Worm (Caenorhabditis elegans) whole organism, mixed stage, embryonic: ENCODE data around the gene F38B2.3.

Source experiments
- M03D4.4 ChIP-seq: sonication (generic microtip); optimal IDR thresholded peaks from 2 replicates; lab custom pipeline; 2017; ENCODE audit warnings: mild to moderate bottlenecking, missing genetic modification characterization, missing compliant biosample characterization
- bed-3 ChIP-seq: fragments of 200-800 bp; sonication (Bioruptor generic); optimal IDR thresholded peaks from 3 replicates; lab custom pipeline; 2018; ENCODE audit warnings: mild to moderate bottlenecking, missing genetic modification characterization, moderate library complexity, missing compliant biosample characterization
- blmp-1 ChIP-seq: fragments of 150-350 bp; optimal IDR thresholded peaks from 2 replicates; lab custom pipeline; 2014; ENCODE audit warnings: missing biosample characterization, missing genetic modification characterization
- ceh-39 ChIP-seq: fragments of 150-350 bp; optimal IDR thresholded peaks from 2 replicates; lab custom pipeline; 2014; ENCODE audit warnings: missing biosample characterization, missing genetic modification characterization
- ceh-43 ChIP-seq: fragments of 200-800 bp; sonication (Bioruptor generic); optimal IDR thresholded peaks from 2 replicates; lab custom pipeline; 2018; ENCODE audit warnings: mild to moderate bottlenecking, missing genetic modification characterization, moderate library complexity, missing compliant biosample characterization
- ceh-83 ChIP-seq: fragments of 200-800 bp; sonication (Bioruptor generic); optimal IDR thresholded peaks from 2 replicates; lab custom pipeline; 2018; ENCODE audit warnings: mild to moderate bottlenecking, missing genetic modification characterization, missing compliant biosample characterization
- ces-1 ChIP-seq: fragments of 150-350 bp; optimal IDR thresholded peaks from 2 replicates; lab custom pipeline; 2014; ENCODE audit warnings: missing biosample characterization, missing genetic modification reagents, missing genetic modification characterization
- cnd-1 ChIP-seq: fragments of 200-800 bp; sonication (Bioruptor generic); optimal IDR thresholded peaks from 2 replicates; lab custom pipeline; 2018; ENCODE audit warnings: mild to moderate bottlenecking, missing genetic modification characterization, missing compliant biosample characterization
- drap-1 ChIP-seq: fragments of 200-800 bp; sonication (Bioruptor generic); optimal IDR thresholded peaks from 3 replicates; lab custom pipeline; 2018; ENCODE audit warnings: mild to moderate bottlenecking, missing genetic modification characterization, missing compliant biosample characterization
- elt-1 ChIP-seq: sonication (generic microtip); optimal IDR thresholded peaks from 2 replicates; lab custom pipeline; 2017; ENCODE audit warnings: missing genetic modification characterization, mild to moderate bottlenecking, missing compliant biosample characterization, antibody characterized with exemption, moderate library complexity, borderline replicate concordance; ENCODE audit not compliant: insufficient read depth
- elt-3 ChIP-seq: fragments of 150-350 bp; optimal IDR thresholded peaks from 2 replicates; lab custom pipeline; 2014; ENCODE audit warnings: missing biosample characterization, missing genetic modification characterization
- flh-1 ChIP-seq: fragments of 200-800 bp; sonication (Bioruptor generic); optimal IDR thresholded peaks from 2 replicates; lab custom pipeline; 2018; ENCODE audit warnings: mild to moderate bottlenecking, missing genetic modification characterization, moderate library complexity, missing compliant biosample characterization
- ham-2 ChIP-seq: fragments of 200-800 bp; sonication (Bioruptor generic); optimal IDR thresholded peaks from 2 replicates; lab custom pipeline; 2018; ENCODE audit warnings: mild to moderate bottlenecking, missing genetic modification characterization, missing compliant biosample characterization
- hlh-1 ChIP-seq: fragments of 150-350 bp; optimal IDR thresholded peaks from 2 replicates; lab custom pipeline; 2014; ENCODE audit warnings: missing biosample characterization, missing genetic modification reagents, missing genetic modification characterization
- lin-13 ChIP-seq: fragments of 150-350 bp; optimal IDR thresholded peaks from 2 replicates; lab custom pipeline; 2014; ENCODE audit warnings: missing biosample characterization, missing genetic modification characterization
- lin-32 ChIP-seq: fragments of 200-800 bp; sonication (Bioruptor generic); optimal IDR thresholded peaks from 2 replicates; lab custom pipeline; 2018; ENCODE audit warnings: mild to moderate bottlenecking, missing genetic modification characterization, missing compliant biosample characterization
- lsy-2 ChIP-seq: fragments of 150-350 bp; optimal IDR thresholded peaks from 2 replicates; lab custom pipeline; 2014; ENCODE audit warnings: missing biosample characterization, missing genetic modification characterization
- mab-5 ChIP-seq: fragments of 150-350 bp; optimal IDR thresholded peaks from 2 replicates; lab custom pipeline; 2014; ENCODE audit warnings: missing biosample characterization, missing genetic modification characterization
- mep-1 ChIP-seq: fragments of 150-350 bp; optimal IDR thresholded peaks from 2 replicates; lab custom pipeline; 2017; ENCODE audit warnings: missing biosample characterization, missing genetic modification reagents, missing genetic modification characterization, inconsistent platforms
- mls-2 ChIP-seq: sonication (generic microtip); optimal IDR thresholded peaks from 2 replicates; lab custom pipeline; 2016; ENCODE audit warnings: mild to moderate bottlenecking, missing genetic modification characterization, moderate library complexity, missing compliant biosample characterization
- nhr-12 ChIP-seq: fragments of 150-350 bp; optimal IDR thresholded peaks from 2 replicates; lab custom pipeline; 2014; ENCODE audit warnings: missing biosample characterization, missing genetic modification characterization
- nhr-2 ChIP-seq: fragments of 150-350 bp; optimal IDR thresholded peaks from 2 replicates; lab custom pipeline; 2014; ENCODE audit warnings: missing biosample characterization, missing genetic modification characterization
- nhr-237 ChIP-seq: fragments of 150-350 bp; optimal IDR thresholded peaks from 2 replicates; lab custom pipeline; 2014; ENCODE audit warnings: missing biosample characterization, missing genetic modification characterization
- nhr-28 ChIP-seq: fragments of 150-350 bp; optimal IDR thresholded peaks from 2 replicates; lab custom pipeline; 2014; ENCODE audit warnings: missing biosample characterization, missing genetic modification characterization
- nhr-76 ChIP-seq: sonication (generic microtip); optimal IDR thresholded peaks from 2 replicates; lab custom pipeline; 2017; ENCODE audit warnings: missing biosample characterization, missing genetic modification characterization
- pha-4 ChIP-seq: fragments of 150-350 bp; optimal IDR thresholded peaks from 2 replicates; lab custom pipeline; 2018; ENCODE audit warnings: missing biosample characterization, missing genetic modification reagents, missing genetic modification characterization
- sem-2 ChIP-seq: fragments of 200-800 bp; sonication (Bioruptor generic); optimal IDR thresholded peaks from 2 replicates; lab custom pipeline; 2018; ENCODE audit warnings: mild to moderate bottlenecking, missing genetic modification characterization, missing compliant biosample characterization
- snpc-4 ChIP-seq: fragments of 150-350 bp; optimal IDR thresholded peaks from 2 replicates; lab custom pipeline; 2014; ENCODE audit warnings: missing biosample characterization, missing genetic modification characterization
- sptf-1 ChIP-seq: sonication (generic microtip); optimal IDR thresholded peaks from 2 replicates; lab custom pipeline; 2017; ENCODE audit warnings: mild to moderate bottlenecking, missing genetic modification characterization, moderate library complexity, missing compliant biosample characterization
- tbx-8 ChIP-seq: fragments of 200-800 bp; sonication (Bioruptor generic); optimal IDR thresholded peaks from 2 replicates; lab custom pipeline; 2018; ENCODE audit warnings: mild to moderate bottlenecking, missing genetic modification characterization, moderate library complexity, missing compliant biosample characterization
- unc-120 ChIP-seq: sonication (generic microtip); optimal IDR thresholded peaks from 2 replicates; lab custom pipeline; 2017; ENCODE audit warnings: missing genetic modification characterization, missing compliant biosample characterization; ENCODE audit not compliant: poor library complexity, severe bottlenecking
- unc-39 ChIP-seq: fragments of 150-350 bp; optimal IDR thresholded peaks from 2 replicates; lab custom pipeline; 2014; ENCODE audit warnings: missing biosample characterization, missing genetic modification characterization
- unc-62 ChIP-seq: fragments of 150-350 bp; optimal IDR thresholded peaks from 2 replicates; lab custom pipeline; 2014; ENCODE audit warnings: missing biosample characterization, missing genetic modification reagents, missing genetic modification characterization
- zip-8 ChIP-seq: fragments of 150-350 bp; optimal IDR thresholded peaks from 2 replicates; lab custom pipeline; 2014; ENCODE audit warnings: missing biosample characterization, missing genetic modification characterization
- ztf-11 ChIP-seq: fragments of 150-350 bp; optimal IDR thresholded peaks from 2 replicates; lab custom pipeline; 2014; ENCODE audit warnings: missing biosample characterization, missing genetic modification characterization

F38B2.3 gene

DNA sequence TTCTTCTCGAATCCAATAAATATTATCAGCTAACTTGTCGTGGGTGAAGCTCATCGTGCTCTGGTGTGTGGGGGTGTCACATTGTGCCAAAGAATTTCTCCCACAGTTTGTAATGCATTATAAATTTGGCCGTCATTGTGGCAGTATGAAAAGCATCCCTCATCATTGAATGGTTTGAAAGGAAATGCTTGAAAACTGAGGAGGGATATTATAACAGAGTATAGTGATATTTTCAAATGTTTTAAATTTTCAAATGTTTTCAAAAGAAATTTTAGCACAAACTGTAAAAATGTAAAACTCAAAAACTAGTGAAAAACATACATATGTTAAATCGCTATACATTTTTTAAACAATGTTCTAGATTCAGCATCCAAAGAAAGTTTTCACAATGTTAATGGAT is 17.2 kb downstream of the F38B2.3 start, which contains the start of gene C03A3.3:
Gene C03A3.3, minus strand, starts transcription at position 101 of the 400 bp plus-strand sequence.
- TF ChIP-seq nhr-237 (tag; lab: Kevin White, UChicago) (no peak), unc-39 (tag; lab: Kevin White, UChicago) (no peak), bed-3 (GFP tag; lab: Kevin White, UChicago) (no peak), unc-62 (GFP tag; lab: Kevin White, UChicago) (no peak), nhr-12 (tag; lab: Kevin White, UChicago) (no peak), drap-1 (GFP tag; lab: Kevin White, UChicago) (no peak), blmp-1 (tag; lab: Kevin White, UChicago) (no peak), unc-120 (tag; lab: Kevin White, UChicago) (no peak), mab-5 (tag; lab: Kevin White, UChicago) (no peak), M03D4.4 (tag; lab: Kevin White, UChicago) (no peak)

DNA sequence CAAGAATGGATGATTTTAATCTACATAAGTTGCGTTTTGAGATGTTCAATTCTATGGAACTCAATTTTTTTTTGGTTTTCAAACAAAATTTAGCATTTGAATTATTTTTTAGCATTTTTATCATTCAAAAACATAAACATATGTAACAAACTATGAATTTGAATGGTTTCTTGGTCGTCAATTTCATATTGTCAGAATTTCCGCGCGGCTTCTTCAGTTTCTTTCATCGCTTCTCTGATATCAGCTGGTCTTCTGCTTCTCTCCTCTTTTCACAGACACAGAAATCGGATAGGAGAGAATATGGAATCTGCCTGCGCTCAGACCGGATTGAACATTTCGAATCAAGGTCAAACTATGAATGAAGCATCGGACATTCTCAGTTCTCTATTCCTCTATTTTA is 19.4 kb downstream of the F38B2.3 start, which contains the start of gene C03A3.9:
Gene C03A3.9, plus strand, starts transcription at position 301 of the 400 bp plus-strand sequence.
- TF ChIP-seq ztf-11 (tag; lab: Kevin White, UChicago) (no peak), elt-3 (tag; lab: Kevin White, UChicago) (no peak), nhr-28 (no peak), nhr-12 (tag; lab: Kevin White, UChicago) (no peak), ceh-39 (tag; lab: Kevin White, UChicago) (no peak), ceh-83 (GFP tag; lab: Kevin White, UChicago) (no peak), drap-1 (GFP tag; lab: Kevin White, UChicago) (no peak), tbx-8 (GFP tag; lab: Kevin White, UChicago) (no peak), lin-13 (tag; lab: Kevin White, UChicago) (no peak), snpc-4 (tag; lab: Kevin White, UChicago) (no peak), elt-1 (tag; lab: Kevin White, UChicago) (no peak)

DNA sequence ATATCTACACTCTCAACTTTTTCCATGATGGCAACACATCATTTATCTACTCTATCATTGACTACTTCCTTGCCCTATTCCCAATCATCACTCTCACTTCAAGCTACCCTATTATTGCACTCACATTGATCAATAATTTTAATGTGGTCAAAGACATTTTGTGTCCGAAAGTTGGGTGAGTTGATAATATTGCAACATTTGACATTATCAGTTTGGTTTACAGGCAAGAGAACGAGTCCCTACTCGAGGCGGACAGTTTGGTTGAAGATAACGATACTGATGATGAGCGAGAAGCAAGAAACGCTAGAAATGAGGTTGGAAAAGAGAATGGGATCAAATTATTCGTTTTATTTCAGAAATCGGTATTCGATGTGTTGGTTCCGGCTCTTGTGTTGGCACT is 21.4 kb downstream of the F38B2.3 start:
- TF ChIP-seq ces-1 (no peak), tbx-8 (GFP tag; lab: Kevin White, UChicago) (no peak), unc-120 (tag; lab: Kevin White, UChicago) (no peak), pha-4 (tag; lab: Kevin White, UChicago) (no peak), M03D4.4 (tag; lab: Kevin White, UChicago) (no peak), ceh-83 (GFP tag; lab: Kevin White, UChicago) (no peak), mls-2 (no peak), nhr-28 (no peak), blmp-1 (tag; lab: Kevin White, UChicago) (no peak), mab-5 (tag; lab: Kevin White, UChicago) (no peak), nhr-2 (tag; lab: Kevin White, UChicago) (no peak), lin-32 (no peak), ceh-43 (GFP tag; lab: Kevin White, UChicago) (no peak), elt-1 (tag; lab: Kevin White, UChicago) (no peak), elt-3 (tag; lab: Kevin White, UChicago) (no peak), ztf-11 (tag; lab: Kevin White, UChicago) (no peak)

DNA sequence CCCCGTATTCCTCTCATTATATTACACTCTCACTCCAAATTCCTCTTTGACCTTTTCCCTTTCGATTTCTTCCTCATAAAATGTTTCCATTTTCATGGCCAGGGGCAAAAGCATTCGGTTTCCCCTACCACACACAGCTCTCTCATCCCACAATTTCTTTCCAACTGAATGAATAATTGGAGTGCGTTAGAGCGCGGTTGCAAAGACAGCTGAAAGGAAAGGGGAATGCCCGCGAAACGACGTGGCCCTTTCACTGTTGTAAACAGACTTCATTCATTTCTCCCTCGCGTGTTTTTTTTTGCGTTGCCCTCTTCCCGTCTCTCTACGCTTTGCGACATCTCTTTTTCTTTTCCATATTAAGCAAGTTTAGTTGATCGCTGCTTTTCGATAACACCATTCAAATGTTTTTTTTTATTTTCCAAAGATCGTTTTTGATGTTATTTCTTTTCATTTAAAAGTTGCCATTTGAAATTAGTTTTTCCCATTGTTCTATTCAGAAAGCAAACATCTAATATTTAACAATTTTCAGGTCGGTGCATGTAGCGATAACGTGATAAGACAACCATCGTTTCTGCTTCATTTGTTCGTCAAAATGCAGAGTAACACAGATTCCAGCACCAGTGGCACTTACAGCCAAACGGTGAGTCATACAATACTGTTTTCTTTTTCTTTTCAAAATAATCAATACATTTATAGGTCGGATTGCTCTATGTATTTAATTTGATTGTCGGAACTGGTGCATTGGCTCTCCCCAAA is 23.6 kb downstream of the F38B2.3 start, which contains the start of gene C03A3.2:
Gene C03A3.2, plus strand, starts transcription at position 530 of the 756 bp plus-strand sequence.
- TF ChIP-seq lin-32 (no peak), nhr-2 (tag; lab: Kevin White, UChicago) (no peak), lsy-2 (tag; lab: Kevin White, UChicago) (peak; percentile 32), nhr-237 (tag; lab: Kevin White, UChicago) (no peak), blmp-1 (tag; lab: Kevin White, UChicago) (peak; percentile 49), unc-39 (tag; lab: Kevin White, UChicago) (no peak), lin-13 (tag; lab: Kevin White, UChicago) (no peak), nhr-28 (no peak), elt-3 (tag; lab: Kevin White, UChicago) (no peak), elt-1 (tag; lab: Kevin White, UChicago) (no peak), ces-1 (peak; percentile 88), mls-2 (peak; percentile 35), cnd-1 (tag; lab: Kevin White, UChicago) (peak; percentile 24), flh-1 (no peak), drap-1 (GFP tag; lab: Kevin White, UChicago) (peak; percentile 39), ceh-83 (GFP tag; lab: Kevin White, UChicago) (no peak), unc-62 (GFP tag; lab: Kevin White, UChicago) (no peak), unc-120 (tag; lab: Kevin White, UChicago) (peak; percentile 43), tbx-8 (GFP tag; lab: Kevin White, UChicago) (no peak), pha-4 (tag; lab: Kevin White, UChicago) (peak; percentile 38), nhr-76 (no peak), ztf-11 (tag; lab: Kevin White, UChicago) (peak; percentile 27), ceh-39 (tag; lab: Kevin White, UChicago) (no peak), nhr-12 (tag; lab: Kevin White, UChicago) (no peak), ham-2 (GFP tag; lab: Kevin White, UChicago) (no peak), mep-1 (tag; lab: Kevin White, UChicago) (peak; percentile 84), bed-3 (GFP tag; lab: Kevin White, UChicago) (no peak), sptf-1 (tag; lab: Kevin White, UChicago) (peak; percentile 50), M03D4.4 (tag; lab: Kevin White, UChicago) (no peak), sem-2 (GFP tag; lab: Kevin White, UChicago) (no peak), zip-8 (tag; lab: Kevin White, UChicago) (no peak), snpc-4 (tag; lab: Kevin White, UChicago) (no peak), hlh-1 (tag; lab: Kevin White, UChicago) (no peak), mab-5 (tag; lab: Kevin White, UChicago) (no peak), ceh-43 (GFP tag; lab: Kevin White, UChicago) (peak; percentile 1)
